Worm (Caenorhabditis elegans) whole organism, L3 larva: ENCODE data around the gene Y116F11B.7.

ENCODE experiments used
- elt-2 ChIP-seq: sonication (generic microtip); optimal IDR thresholded peaks from 2 replicates; lab custom pipeline; 2016; ENCODE audit warnings: missing genetic modification reagents, mild to moderate bottlenecking, missing genetic modification characterization, missing compliant biosample characterization
- fkh-10 ChIP-seq: sonication (generic microtip); optimal IDR thresholded peaks from 2 replicates; lab custom pipeline; 2017; ENCODE audit warnings: missing biosample characterization, missing genetic modification reagents, missing genetic modification characterization
- fos-1 ChIP-seq: fragments of 150-350 bp; optimal IDR thresholded peaks from 2 replicates; lab custom pipeline; 2014; ENCODE audit warnings: missing biosample characterization, missing genetic modification characterization
- lin-15B ChIP-seq: fragments of 150-350 bp; optimal IDR thresholded peaks from 2 replicates; lab custom pipeline; 2014; ENCODE audit warnings: missing biosample characterization, missing genetic modification characterization
- nfya-1 ChIP-seq: sonication (generic microtip); optimal IDR thresholded peaks from 2 replicates; lab custom pipeline; 2017; ENCODE audit warnings: missing genetic modification characterization, mild to moderate bottlenecking, missing compliant biosample characterization, antibody characterized with exemption, moderate library complexity; ENCODE audit not compliant: insufficient read depth
- nhr-11 ChIP-seq: fragments of 150-350 bp; optimal IDR thresholded peaks from 2 replicates; lab custom pipeline; 2014; ENCODE audit warnings: missing biosample characterization, missing genetic modification characterization
- nhr-237 ChIP-seq: fragments of 150-350 bp; optimal IDR thresholded peaks from 2 replicates; lab custom pipeline; 2014; ENCODE audit warnings: missing biosample characterization, missing genetic modification characterization
- nhr-25 ChIP-seq: sonication (generic microtip); optimal IDR thresholded peaks from 2 replicates; lab custom pipeline; 2017; ENCODE audit warnings: missing biosample characterization, missing genetic modification characterization
- nhr-67 ChIP-seq: fragments of 150-350 bp; optimal IDR thresholded peaks from 2 replicates; lab custom pipeline; 2014; ENCODE audit warnings: missing biosample characterization, missing genetic modification characterization
- pha-4 ChIP-seq: fragments of 150-350 bp; optimal IDR thresholded peaks from 2 replicates; lab custom pipeline; 2014; ENCODE audit warnings: missing biosample characterization, missing genetic modification reagents, missing genetic modification characterization
- skn-1 ChIP-seq: fragments of 150-350 bp; optimal IDR thresholded peaks from 2 replicates; lab custom pipeline; 2014; ENCODE audit warnings: missing biosample characterization, missing genetic modification characterization
- tbx-2 ChIP-seq: sonication (generic microtip); optimal IDR thresholded peaks from 2 replicates; lab custom pipeline; 2016; ENCODE audit warnings: mild to moderate bottlenecking, missing genetic modification characterization, missing compliant biosample characterization
- unc-62 ChIP-seq: fragments of 150-350 bp; sonication (generic microtip); optimal IDR thresholded peaks from 4 replicates; lab custom pipeline; 2014; ENCODE audit warnings: missing biosample characterization, missing genetic modification reagents, missing genetic modification characterization

DNA sequence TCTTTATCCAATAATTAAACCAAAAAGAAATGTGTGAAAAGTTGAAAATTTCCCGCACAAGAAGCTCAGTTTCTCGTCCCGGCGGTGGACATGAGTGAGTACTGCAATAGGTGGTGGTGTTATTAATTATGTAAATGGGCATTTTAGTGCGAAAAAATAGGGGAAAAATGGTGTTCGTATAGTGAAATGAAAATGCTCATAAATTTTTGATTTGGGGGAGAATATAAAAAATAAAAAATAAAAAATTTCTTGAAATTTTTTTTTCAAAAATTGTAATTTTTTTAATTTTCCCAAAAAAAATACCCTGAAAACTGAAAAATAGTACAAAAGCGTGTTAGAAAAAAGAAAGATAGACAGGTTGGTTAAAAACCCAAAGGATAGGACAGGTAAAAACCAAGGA lies 47.1 kb downstream of the Y116F11B.7 start, which contains the start of gene gly-4:
- TF ChIP-seq nfya-1 (tag; lab: Kevin White, UChicago) (no peak), skn-1 (no peak), nhr-237 (no peak), elt-2 (tag; lab: Kevin White, UChicago) (no peak), fkh-10 (no peak), pha-4 (tag; lab: Kevin White, UChicago) (no peak), fos-1 (tag; lab: Kevin White, UChicago) (no peak), nhr-11 (tag; lab: Kevin White, UChicago) (no peak), unc-62 (no peak), nhr-25 (tag; lab: Kevin White, UChicago) (no peak), lin-15B (tag; lab: Kevin White, UChicago) (no peak), tbx-2 (tag; lab: Kevin White, UChicago) (no peak), nhr-67 (no peak)
